Worm (Caenorhabditis elegans) whole organism, L3 larva: ENCODE data around the gene T19D2.13.

Experiments used
- R02D3.7 ChIP-seq: fragments of 150-350 bp; optimal IDR thresholded peaks from 2 replicates; lab custom pipeline; 2014; ENCODE audit warnings: missing biosample characterization, missing genetic modification characterization
- ZK546.5 ChIP-seq: sonication (generic microtip); optimal IDR thresholded peaks from 2 replicates; lab custom pipeline; 2017; ENCODE audit warnings: missing biosample characterization, missing genetic modification characterization
- ceh-16 ChIP-seq: sonication (generic microtip); optimal IDR thresholded peaks from 2 replicates; lab custom pipeline; 2017; ENCODE audit warnings: missing biosample characterization, missing genetic modification characterization
- ceh-28 ChIP-seq: fragments of 150-350 bp; optimal IDR thresholded peaks from 2 replicates; lab custom pipeline; 2014; ENCODE audit warnings: missing biosample characterization, missing genetic modification reagents, missing genetic modification characterization
- ceh-82 ChIP-seq: fragments of 150-350 bp; optimal IDR thresholded peaks from 2 replicates; lab custom pipeline; 2014; ENCODE audit warnings: missing biosample characterization, missing genetic modification characterization
- daf-12 ChIP-seq: fragments of 150-350 bp; optimal IDR thresholded peaks from 2 replicates; lab custom pipeline; 2014; ENCODE audit warnings: missing biosample characterization, missing genetic modification reagents, missing genetic modification characterization
- egl-27 ChIP-seq: sonication (generic microtip); optimal IDR thresholded peaks from 4 replicates; lab custom pipeline; 2017; ENCODE audit warnings: missing biosample characterization, missing genetic modification reagents, missing genetic modification characterization
- egl-5 ChIP-seq: fragments of 150-350 bp; optimal IDR thresholded peaks from 2 replicates; lab custom pipeline; 2017; ENCODE audit warnings: missing biosample characterization, missing genetic modification reagents, missing genetic modification characterization, inconsistent platforms
- elt-1 ChIP-seq: fragments of 150-350 bp; optimal IDR thresholded peaks from 2 replicates; lab custom pipeline; 2014; ENCODE audit warnings: missing biosample characterization, missing genetic modification characterization
- elt-2 ChIP-seq: sonication (generic microtip); optimal IDR thresholded peaks from 2 replicates; lab custom pipeline; 2016; ENCODE audit warnings: missing genetic modification reagents, mild to moderate bottlenecking, missing genetic modification characterization, missing compliant biosample characterization
- elt-3 ChIP-seq, 3 experiments: fragments of 150-350 bp in 1 of 3; sonication (generic microtip) in 2 of 3; optimal IDR thresholded peaks; 2 replicates in 2 of 3; 4 replicates in 1 of 3; lab custom pipeline; 2014 to 2017; ENCODE audit warnings: missing biosample characterization in 3 of 3, missing genetic modification characterization in 3 of 3
- eor-1 ChIP-seq, 2 experiments: fragments of 150-350 bp; optimal IDR thresholded peaks; 2 replicates each; lab custom pipeline; 2014 to 2018; ENCODE audit warnings: missing biosample characterization in 2 of 2, missing genetic modification characterization in 2 of 2
- fos-1 ChIP-seq: fragments of 150-350 bp; optimal IDR thresholded peaks from 2 replicates; lab custom pipeline; 2014; ENCODE audit warnings: missing biosample characterization, missing genetic modification characterization
- jun-1 ChIP-seq: fragments of 150-350 bp; optimal IDR thresholded peaks from 2 replicates; lab custom pipeline; 2014; ENCODE audit warnings: missing biosample characterization, missing genetic modification reagents, missing genetic modification characterization
- lin-15B ChIP-seq: fragments of 150-350 bp; optimal IDR thresholded peaks from 2 replicates; lab custom pipeline; 2014; ENCODE audit warnings: missing biosample characterization, missing genetic modification characterization
- lsy-12 ChIP-seq: sonication (generic microtip); optimal IDR thresholded peaks from 2 replicates; lab custom pipeline; 2016; ENCODE audit warnings: mild to moderate bottlenecking, missing genetic modification characterization, missing compliant biosample characterization
- nhr-11 ChIP-seq: fragments of 150-350 bp; optimal IDR thresholded peaks from 2 replicates; lab custom pipeline; 2014; ENCODE audit warnings: missing biosample characterization, missing genetic modification characterization
- nhr-23 ChIP-seq: fragments of 150-350 bp; optimal IDR thresholded peaks from 2 replicates; lab custom pipeline; 2014; ENCODE audit warnings: missing biosample characterization, missing genetic modification reagents, missing genetic modification characterization
- nhr-237 ChIP-seq: fragments of 150-350 bp; optimal IDR thresholded peaks from 2 replicates; lab custom pipeline; 2014; ENCODE audit warnings: missing biosample characterization, missing genetic modification characterization
- nhr-28 ChIP-seq: fragments of 150-350 bp; optimal IDR thresholded peaks from 2 replicates; lab custom pipeline; 2014; ENCODE audit warnings: missing biosample characterization, missing genetic modification characterization
- nhr-43 ChIP-seq: sonication (generic microtip); optimal IDR thresholded peaks from 2 replicates; lab custom pipeline; 2016; ENCODE audit warnings: mild to moderate bottlenecking, missing genetic modification characterization, missing compliant biosample characterization; ENCODE audit not compliant: poor library complexity, severe bottlenecking
- nhr-76 ChIP-seq: fragments of 150-350 bp; sonication (generic microtip); optimal IDR thresholded peaks from 5 replicates; lab custom pipeline; 2014; ENCODE audit warnings: missing biosample characterization, missing genetic modification characterization
- nhr-77 ChIP-seq: fragments of 150-350 bp; optimal IDR thresholded peaks from 2 replicates; lab custom pipeline; 2014; ENCODE audit warnings: missing biosample characterization, missing genetic modification characterization
- pha-4 ChIP-seq: fragments of 150-350 bp; optimal IDR thresholded peaks from 2 replicates; lab custom pipeline; 2014; ENCODE audit warnings: missing biosample characterization, missing genetic modification reagents, missing genetic modification characterization
- pqm-1 ChIP-seq: fragments of 150-350 bp; optimal IDR thresholded peaks from 2 replicates; lab custom pipeline; 2017; ENCODE audit warnings: missing biosample characterization, missing genetic modification characterization, inconsistent platforms
- sea-2 ChIP-seq: fragments of 150-350 bp; sonication (generic microtip); optimal IDR thresholded peaks from 4 replicates; lab custom pipeline; 2014; ENCODE audit warnings: missing biosample characterization, missing genetic modification reagents, missing genetic modification characterization
- snpc-4 ChIP-seq: fragments of 150-350 bp; optimal IDR thresholded peaks from 2 replicates; lab custom pipeline; 2014; ENCODE audit warnings: missing biosample characterization, missing genetic modification characterization
- tbx-2 ChIP-seq: sonication (generic microtip); optimal IDR thresholded peaks from 2 replicates; lab custom pipeline; 2016; ENCODE audit warnings: mild to moderate bottlenecking, missing genetic modification characterization, missing compliant biosample characterization
- ztf-11 ChIP-seq: fragments of 150-350 bp; optimal IDR thresholded peaks from 2 replicates; lab custom pipeline; 2014; ENCODE audit warnings: missing biosample characterization, missing genetic modification characterization
- ztf-4 ChIP-seq: fragments of 150-350 bp; optimal IDR thresholded peaks from 2 replicates; lab custom pipeline; 2014; ENCODE audit warnings: missing biosample characterization, missing genetic modification characterization

The T19D2.13 gene

DNA sequence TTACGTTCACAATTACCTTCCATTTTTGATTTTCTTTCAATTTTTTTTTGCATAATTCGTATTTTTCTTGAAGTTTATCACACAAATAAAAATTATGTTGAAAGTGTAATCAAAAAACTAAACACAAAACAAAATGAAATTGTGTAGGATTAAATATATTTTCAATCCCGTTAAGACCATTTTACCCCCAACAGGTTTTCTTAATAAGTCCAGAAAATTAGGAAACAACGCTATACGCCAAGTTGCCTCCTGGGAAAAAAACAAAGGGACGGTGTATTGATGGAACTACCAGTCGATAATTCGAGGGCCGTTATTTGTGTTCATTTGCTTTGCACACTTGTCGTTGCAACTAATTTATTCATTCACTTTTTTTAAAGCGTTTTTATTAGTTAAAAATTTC, 22.5 kb downstream of the T19D2.13 start:
- TF ChIP-seq ceh-82 (tag; lab: Kevin White, UChicago): no peak
- TF ChIP-seq fos-1 (tag; lab: Kevin White, UChicago): no peak
- no peak for TF ChIP-seq ztf-4 (tag; lab: Kevin White, UChicago)
- no peak for TF ChIP-seq nhr-77 (tag; lab: Kevin White, UChicago)
- no peak for TF ChIP-seq nhr-237 (tag; lab: Kevin White, UChicago)
- no peak for TF ChIP-seq eor-1 (tag; optimal IDR thresholded peaks at IDR 0.05; lab: Kevin White, UChicago)
- TF ChIP-seq pha-4 (tag; lab: Kevin White, UChicago): no peak
- no peak for TF ChIP-seq nhr-43 (tag; lab: Kevin White, UChicago)
- TF ChIP-seq ceh-16 (tag; lab: Kevin White, UChicago): no peak
- TF ChIP-seq ZK546.5 (tag; lab: Kevin White, UChicago): no peak
- no peak for TF ChIP-seq snpc-4 (tag; lab: Kevin White, UChicago)
- TF ChIP-seq nhr-11 (tag; lab: Kevin White, UChicago): no peak
- no peak for TF ChIP-seq egl-27
- TF ChIP-seq lin-15B (tag; lab: Kevin White, UChicago): no peak
- no peak for TF ChIP-seq ztf-11 (tag; lab: Kevin White, UChicago)
- TF ChIP-seq daf-12: no peak
- no peak for TF ChIP-seq elt-1
- no peak for TF ChIP-seq nhr-23 (tag; lab: Kevin White, UChicago)
- no peak for TF ChIP-seq R02D3.7 (tag; lab: Kevin White, UChicago)

DNA sequence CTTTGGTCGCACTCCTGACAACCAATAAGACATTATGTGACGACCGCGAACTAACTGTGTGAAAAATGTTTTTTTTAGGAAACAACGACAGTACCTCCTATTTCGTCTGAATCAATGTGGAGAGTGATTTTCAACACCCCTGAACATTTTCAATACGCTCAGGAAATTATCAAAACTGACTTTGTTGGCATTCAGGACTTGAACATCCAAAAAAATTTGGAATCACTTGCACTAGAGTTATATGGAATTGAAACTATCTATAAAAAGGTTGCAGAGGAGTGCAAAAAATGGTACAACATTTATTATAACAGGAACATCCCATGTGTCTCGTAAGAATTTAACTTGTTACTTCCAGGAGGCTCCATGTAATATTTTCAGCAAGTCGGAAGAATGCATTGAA, 24.0 kb downstream of the T19D2.13 start:
- TF ChIP-seq sea-2 (GFP tag; lab: Kevin White, UChicago) (no peak), lin-15B (tag; lab: Kevin White, UChicago) (no peak), jun-1 (no peak), elt-1 (no peak), ZK546.5 (tag; lab: Kevin White, UChicago) (no peak), nhr-28 (tag; lab: Kevin White, UChicago) (no peak)

DNA sequence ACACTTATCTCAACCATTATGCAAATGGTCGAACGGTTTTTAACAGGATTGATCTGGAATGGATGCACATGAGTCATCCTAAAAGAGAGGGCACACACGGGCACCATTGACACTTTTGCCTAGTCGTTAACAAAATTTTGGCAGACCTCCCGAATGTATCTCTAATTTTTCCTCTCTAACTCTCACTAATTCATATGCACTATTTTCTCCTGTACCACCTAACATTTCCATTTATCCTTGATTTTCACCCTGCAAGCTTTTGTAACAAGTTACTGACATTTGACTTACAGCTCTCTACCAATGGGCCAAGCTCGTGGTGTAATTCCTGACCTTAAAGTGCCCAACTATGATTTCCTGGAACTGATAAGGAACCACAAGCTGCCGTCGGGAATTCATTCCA, 25.2 kb downstream of the T19D2.13 start, which contains the start of gene T22B2.3:
T22B2.3 (plus strand) TSS at position 301 of the 400 bp plus-strand sequence.
- TF ChIP-seq elt-2 (tag; lab: Kevin White, UChicago) (no peak), daf-12 (no peak), nhr-11 (tag; lab: Kevin White, UChicago) (no peak), eor-1 (tag; optimal IDR thresholded peaks at IDR 0.05; lab: Kevin White, UChicago) (no peak), ZK546.5 (tag; lab: Kevin White, UChicago) (no peak), nhr-76 (tag; lab: Kevin White, UChicago) (no peak), nhr-237 (tag; lab: Kevin White, UChicago) (no peak), ceh-16 (tag; lab: Kevin White, UChicago) (no peak), tbx-2 (tag; lab: Kevin White, UChicago) (no peak)
- TF ChIP-seq, all 47 proteins: peak for 0

DNA sequence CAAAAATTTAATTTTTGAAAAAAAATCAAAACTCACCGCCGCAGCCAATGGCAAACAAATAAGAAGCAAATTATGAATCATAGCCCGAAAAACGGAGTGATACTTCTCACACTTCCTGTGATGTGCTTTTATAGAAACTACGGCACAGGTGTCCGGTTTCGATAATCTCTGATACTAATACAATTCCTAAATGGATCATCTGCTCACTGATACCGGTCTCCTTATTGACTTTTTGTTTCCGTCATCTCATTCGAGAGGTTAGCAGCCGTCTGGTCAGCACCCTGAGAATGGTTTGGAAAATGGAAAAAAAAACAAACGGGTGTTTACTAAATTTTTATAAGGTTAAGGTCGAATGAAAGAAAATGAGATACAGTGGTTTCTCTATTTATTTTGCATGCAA, 26.4 kb downstream of the T19D2.13 start, which contains the start of gene idpp-9:
idpp-9 (minus strand) TSS at position 101 of the 400 bp plus-strand sequence.
- TF ChIP-seq nhr-77 (tag; lab: Kevin White, UChicago): no peak
- TF ChIP-seq pqm-1 (tag; lab: Kevin White, UChicago): no peak
- TF ChIP-seq fos-1 (tag; lab: Kevin White, UChicago): no peak
- TF ChIP-seq R02D3.7 (tag; lab: Kevin White, UChicago): no peak
- no peak for TF ChIP-seq egl-5
- TF ChIP-seq nhr-23 (tag; lab: Kevin White, UChicago): no peak
- TF ChIP-seq lin-15B (tag; lab: Kevin White, UChicago): no peak
- TF ChIP-seq elt-2 (tag; lab: Kevin White, UChicago): no peak
- no peak for TF ChIP-seq daf-12
- TF ChIP-seq ztf-11 (tag; lab: Kevin White, UChicago): no peak
- TF ChIP-seq ceh-28 (tag; lab: Kevin White, UChicago): no peak

DNA sequence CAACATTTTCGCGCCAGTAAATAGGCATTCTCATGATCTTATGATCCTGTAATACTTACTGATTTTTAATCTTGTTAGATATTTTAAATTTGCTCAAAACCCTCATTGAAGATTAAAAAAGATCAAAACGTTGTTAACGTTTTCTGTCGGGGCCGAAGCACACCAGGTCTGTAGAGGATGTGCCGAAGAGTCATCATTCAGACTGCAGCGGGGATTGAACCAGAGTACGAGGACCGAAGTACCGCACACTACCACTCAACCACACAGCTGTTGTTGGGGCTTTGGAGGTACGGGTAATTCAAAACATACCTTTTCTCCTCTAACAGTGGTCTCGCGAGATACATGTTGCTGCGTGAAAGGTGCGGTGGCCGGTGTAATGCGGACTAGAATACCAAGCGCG, 27.9 kb downstream of the T19D2.13 start:
- TF ChIP-seq tbx-2 (tag; lab: Kevin White, UChicago): no peak
- TF ChIP-seq nhr-76 (tag; lab: Kevin White, UChicago): no peak
- TF ChIP-seq lin-15B (tag; lab: Kevin White, UChicago): no peak
- no peak for TF ChIP-seq elt-3 (tag; optimal IDR thresholded peaks at IDR 0.05; lab: Kevin White, UChicago)
- no peak for TF ChIP-seq daf-12
- TF ChIP-seq nhr-43 (tag; lab: Kevin White, UChicago): no peak
- no peak for TF ChIP-seq egl-27
- no peak for TF ChIP-seq lsy-12 (tag; lab: Kevin White, UChicago)
- TF ChIP-seq nhr-11 (tag; lab: Kevin White, UChicago): no peak
- no peak for TF ChIP-seq nhr-237 (tag; lab: Kevin White, UChicago)
- TF ChIP-seq, all 47 proteins: peak for 0
